Worm (Caenorhabditis elegans): ENCODE results near the gene mrpl-55.
A peak's percentile ranks its signal among the peaks of the same experiment; 100 is the strongest.

mrpl-55 gene

ce11 chrIV:401395-401794 lies 42.4 kb upstream of the mrpl-55 start, which contains the start of gene gpa-4:
gpa-4 (plus strand) TSS chrIV:401695.
- TF ChIP-seq lsy-12 (tag; optimal IDR thresholded peaks at IDR 0.05) (no peak), ceh-82 (tag; optimal IDR thresholded peaks at IDR 0.05) (no peak), nhr-237 (tag; optimal IDR thresholded peaks at IDR 0.05) (no peak), lin-39 (tag; optimal IDR thresholded peaks at IDR 0.05) (no peak), nhr-28 (tag; optimal IDR thresholded peaks at IDR 0.05) (no peak), nhr-11 (tag; optimal IDR thresholded peaks at IDR 0.05) (no peak), ama-1 (optimal IDR thresholded peaks at IDR 0.05) (no peak)

ce11 chrIV:408892-409291 lies 34.9 kb upstream of the mrpl-55 start:
- TF ChIP-seq egl-27 (tag; optimal IDR thresholded peaks at IDR 0.05): no peak
- TF ChIP-seq pqm-1 (tag; optimal IDR thresholded peaks at IDR 0.05): peak; percentile 10
- TF ChIP-seq pha-4 (tag; optimal IDR thresholded peaks at IDR 0.05): peak; percentile 4
- no peak for TF ChIP-seq lsy-12 (tag; optimal IDR thresholded peaks at IDR 0.05)
- TF ChIP-seq nhr-12 (tag; optimal IDR thresholded peaks at IDR 0.05): no peak
- peak; percentile 53 for TF ChIP-seq elt-2 (tag; optimal IDR thresholded peaks at IDR 0.05)
- TF ChIP-seq elt-3 (tag; optimal IDR thresholded peaks at IDR 0.05): no peak

ce11 chrIV:409935-410334 lies 33.9 kb upstream of the mrpl-55 start, which contains the start of gene kgb-1:
kgb-1 (minus strand) TSS chrIV:410035.
- TF ChIP-seq skn-1 (tag; optimal IDR thresholded peaks at IDR 0.05): no peak
- TF ChIP-seq nhr-28 (tag; optimal IDR thresholded peaks at IDR 0.05): no peak
- TF ChIP-seq ama-1 (optimal IDR thresholded peaks at IDR 0.05): no peak
- TF ChIP-seq mdl-1 (tag; optimal IDR thresholded peaks at IDR 0.05): no peak
- TF ChIP-seq lin-15B (tag; optimal IDR thresholded peaks at IDR 0.05): no peak
- TF ChIP-seq unc-62 (GFP tag; optimal IDR thresholded peaks at IDR 0.05): no peak
- TF ChIP-seq pha-4 (tag; optimal IDR thresholded peaks at IDR 0.05): no peak
- no peak for TF ChIP-seq eor-1 (tag; optimal IDR thresholded peaks at IDR 0.05)
- no peak for TF ChIP-seq nhr-67 (tag; optimal IDR thresholded peaks at IDR 0.05)
- TF ChIP-seq nfya-1 (tag; optimal IDR thresholded peaks at IDR 0.05; ENCODE audit: insufficient read depth): no peak

ce11 chrIV:410420-410891 lies 33.3 kb upstream of the mrpl-55 start, which contains the start of gene T07A9.12:
T07A9.12 (plus strand) TSS chrIV:410867.
- TF ChIP-seq jun-1 (tag; optimal IDR thresholded peaks at IDR 0.05) (peak; percentile 65), snpc-4 (tag; optimal IDR thresholded peaks at IDR 0.05) (peak; percentile 11), lsy-12 (tag; optimal IDR thresholded peaks at IDR 0.05) (peak; percentile 43), nhr-28 (tag; optimal IDR thresholded peaks at IDR 0.05) (no peak), nhr-43 (tag; optimal IDR thresholded peaks at IDR 0.05; ENCODE audit: poor library complexity, severe bottlenecking) (peak; percentile 68), lin-15B (tag; optimal IDR thresholded peaks at IDR 0.05) (peak; percentile 56), ceh-28 (tag; optimal IDR thresholded peaks at IDR 0.05) (peak; percentile 20), ZK546.5 (tag; optimal IDR thresholded peaks at IDR 0.05) (no peak), nhr-77 (tag; optimal IDR thresholded peaks at IDR 0.05) (peak; percentile 13), nhr-12 (tag; optimal IDR thresholded peaks at IDR 0.05) (no peak), nhr-25 (tag; optimal IDR thresholded peaks at IDR 0.05) (peak; percentile 53), mdl-1 (tag; optimal IDR thresholded peaks at IDR 0.05) (no peak), nfya-1 (tag; optimal IDR thresholded peaks at IDR 0.05; ENCODE audit: insufficient read depth) (peak; percentile 76), pqm-1 (tag; optimal IDR thresholded peaks at IDR 0.05) (peak; percentile 58), fkh-2 (tag; optimal IDR thresholded peaks at IDR 0.05) (no peak), skn-1 (tag; optimal IDR thresholded peaks at IDR 0.05) (peak; percentile 79), R02D3.7 (tag; optimal IDR thresholded peaks at IDR 0.05) (peak; percentile 47), nhr-23 (tag; optimal IDR thresholded peaks at IDR 0.05) (peak; percentile 81), pha-4 (tag; optimal IDR thresholded peaks at IDR 0.05) (peak; percentile 93), hmg-11 (tag; optimal IDR thresholded peaks at IDR 0.05) (peak; percentile 59), elt-2 (tag; optimal IDR thresholded peaks at IDR 0.05) (peak; percentile 73)

- TF ChIP-seq lin-15B (tag; optimal IDR thresholded peaks at IDR 0.05): no peak
- TF ChIP-seq ceh-28 (tag; optimal IDR thresholded peaks at IDR 0.05): peak; percentile 21
Observed at ce11 chrIV:419674-420073, 24.1 kb upstream of the mrpl-55 start, which contains the start of gene eri-1. eri-1 (minus strand) TSS chrIV:419958.

- TF ChIP-seq lin-39 (tag; optimal IDR thresholded peaks at IDR 0.05): no peak
- TF ChIP-seq aly-2 (tag; optimal IDR thresholded peaks at IDR 0.05): no peak
- TF ChIP-seq lin-15B (tag; optimal IDR thresholded peaks at IDR 0.05): no peak
- no peak for TF ChIP-seq zag-1 (tag; optimal IDR thresholded peaks at IDR 0.05)
- no peak for TF ChIP-seq R02D3.7 (tag; optimal IDR thresholded peaks at IDR 0.05)
- TF ChIP-seq nfya-1 (tag; optimal IDR thresholded peaks at IDR 0.05; ENCODE audit: insufficient read depth): no peak
- TF ChIP-seq unc-39 (tag; optimal IDR thresholded peaks at IDR 0.05): no peak
- no peak for TF ChIP-seq hmg-11 (tag; optimal IDR thresholded peaks at IDR 0.05)
- TF ChIP-seq egl-5 (tag; optimal IDR thresholded peaks at IDR 0.05): no peak
- TF ChIP-seq sea-2 (GFP tag; optimal IDR thresholded peaks at IDR 0.05): no peak
- TF ChIP-seq nhr-25 (tag; optimal IDR thresholded peaks at IDR 0.05): no peak
- no peak for TF ChIP-seq eor-1 (tag; optimal IDR thresholded peaks at IDR 0.05)
- no peak for TF ChIP-seq nhr-67 (tag; optimal IDR thresholded peaks at IDR 0.05)
- TF ChIP-seq unc-62 (GFP tag; optimal IDR thresholded peaks at IDR 0.05): no peak
- TF ChIP-seq nhr-12 (tag; optimal IDR thresholded peaks at IDR 0.05): no peak
- no peak for TF ChIP-seq ama-1 (optimal IDR thresholded peaks at IDR 0.05)
- TF ChIP-seq lsy-12 (tag; optimal IDR thresholded peaks at IDR 0.05): no peak
- no peak for TF ChIP-seq snpc-4 (tag; optimal IDR thresholded peaks at IDR 0.05)
- TF ChIP-seq fkh-10 (GFP tag; optimal IDR thresholded peaks at IDR 0.05): no peak
Observed at ce11 chrIV:420686-421085, 23.1 kb upstream of the mrpl-55 start.

Measured in whole organism, L3 larva.